Fruit fly (Drosophila melanogaster): ENCODE measurements around the gene boi.

Gene boi

DNA sequence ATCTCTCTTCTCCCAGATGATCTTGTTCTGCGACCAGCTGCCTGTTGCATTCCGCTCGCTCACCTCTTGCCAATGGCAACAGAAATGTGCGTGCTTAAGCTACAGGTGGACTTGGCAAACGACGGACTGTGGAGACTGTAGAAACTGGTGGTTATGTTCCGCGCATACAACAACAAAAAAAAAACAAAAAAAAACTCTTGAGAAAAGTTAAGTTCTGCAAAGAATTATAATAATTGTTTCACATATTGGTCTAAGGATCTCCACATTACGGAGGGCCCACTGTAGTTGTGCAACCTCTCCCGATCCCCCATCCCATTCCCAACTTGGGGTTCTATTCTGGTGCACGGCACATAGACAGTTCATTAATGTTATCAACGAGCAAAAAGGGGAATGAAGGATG is 1.3 kb downstream of the boi start (continued):
- TF ChIP-seq zen2 (GFP tag; IDR thresholded peaks at IDR 0.05; ENCODE audit: partially characterized antibody): no peak
- TF ChIP-seq HmgZ (tag; optimal IDR thresholded peaks at IDR 0.05): peak; percentile 7
- peak; percentile 33; the same call in 1 of the 2 replicates for TF ChIP-seq CG9932 (GFP tag; IDR thresholded peaks at IDR 0.05)
- no peak for TF ChIP-seq Lim3 (GFP tag; IDR thresholded peaks at IDR 0.05)
- TF ChIP-seq CG18619 (GFP tag; optimal IDR thresholded peaks at IDR 0.05): peak; percentile 14
- TF ChIP-seq Oaz (GFP tag; IDR thresholded peaks at IDR 0.05): no peak
- TF ChIP-seq jumu (GFP tag; optimal IDR thresholded peaks at IDR 0.05): peak; percentile 79
- no peak for TF ChIP-seq ash1 (GFP tag; optimal IDR thresholded peaks at IDR 0.05)
- TF ChIP-seq CG1832 (GFP tag; optimal IDR thresholded peaks at IDR 0.05): no peak
- TF ChIP-seq Dp (GFP tag; optimal IDR thresholded peaks at IDR 0.05): no peak
- peak; percentile 16 for TF ChIP-seq psq (GFP tag; optimal IDR thresholded peaks at IDR 0.05)
- TF ChIP-seq bowl (GFP tag; IDR thresholded peaks at IDR 0.05): 0 out of 2 replicates have a peak, but pooled peaks have one; percentile 19
- TF ChIP-seq CG14710 (tag; optimal IDR thresholded peaks at IDR 0.05): peak; percentile 83
- peak; percentile 49 to 50 for TF ChIP-seq Hr51 (GFP tag; optimal IDR thresholded peaks at IDR 0.05)
- peak; percentile 25 for TF ChIP-seq kah (GFP tag; optimal IDR thresholded peaks at IDR 0.05)
- no peak for TF ChIP-seq CG31365 (tag; optimal IDR thresholded peaks at IDR 0.05)
- TF ChIP-seq sens (GFP tag): peak; percentile 97
- no peak for TF ChIP-seq CG16779 (GFP tag; IDR thresholded peaks at IDR 0.05)
- peak; percentile 53 for TF ChIP-seq CG8359 (GFP tag; optimal IDR thresholded peaks at IDR 0.05; ENCODE audit: borderline replicate concordance)
- no peak for TF ChIP-seq bbx (GFP tag; IDR thresholded peaks at IDR 0.05; ENCODE audit: partially characterized antibody)
- peak; percentile 45; the same call in 1 of the 3 replicates for TF ChIP-seq so (GFP tag; IDR thresholded peaks at IDR 0.05)
- TF ChIP-seq CG17912 (GFP tag; optimal IDR thresholded peaks at IDR 0.05): no peak
- TF ChIP-seq Sox100B (GFP tag; optimal IDR thresholded peaks at IDR 0.05): peak; percentile 50
- no peak for TF ChIP-seq Opbp (GFP tag; IDR thresholded peaks at IDR 0.05; ENCODE audit: partially characterized antibody)
- peak; percentile 46 for TF ChIP-seq fd64A (GFP tag; optimal IDR thresholded peaks at IDR 0.05)
- no peak for TF ChIP-seq mld (GFP tag; IDR thresholded peaks at IDR 0.05; ENCODE audit: partially characterized antibody)
- TF ChIP-seq CoRest (tag; optimal IDR thresholded peaks at IDR 0.05): peak; percentile 72
- peak; percentile 44 for TF ChIP-seq Rfx (GFP tag; IDR thresholded peaks at IDR 0.05)
- no peak for TF ChIP-seq usp (GFP tag; optimal IDR thresholded peaks at IDR 0.05)
- TF ChIP-seq ATbp (GFP tag; optimal IDR thresholded peaks at IDR 0.05): peak; percentile 74
- 0 out of 2 replicates have a peak, but pooled peaks have one; percentile 61 for TF ChIP-seq CG5953 (GFP tag; IDR thresholded peaks at IDR 0.05)
- TF ChIP-seq Drgx (GFP tag; IDR thresholded peaks at IDR 0.05): peak; percentile 92
- TF ChIP-seq CG3995 (GFP tag; optimal IDR thresholded peaks at IDR 0.05): no peak
- peak; percentile 23; the same call in 1 of the 2 replicates for TF ChIP-seq CG17612 (GFP tag; IDR thresholded peaks at IDR 0.05)
- no peak for TF ChIP-seq nerfin-2 (GFP tag; IDR thresholded peaks at IDR 0.05; ENCODE audit: partially characterized antibody)
- no peak for TF ChIP-seq CG15514 (GFP tag; optimal IDR thresholded peaks at IDR 0.05)
- peak; percentile 78 for TF ChIP-seq ranshi (GFP tag; IDR thresholded peaks at IDR 0.05)
- TF ChIP-seq chn (GFP tag; optimal IDR thresholded peaks at IDR 0.05): peak; percentile 77
- peak; percentile 73 for TF ChIP-seq CG8089 (GFP tag; optimal IDR thresholded peaks at IDR 0.05)
- no peak for TF ChIP-seq Elba2 (GFP tag; optimal IDR thresholded peaks at IDR 0.05)
- TF ChIP-seq ac (GFP tag; optimal IDR thresholded peaks at IDR 0.05): peak; percentile 75
- peak; percentile 82 for TF ChIP-seq CG17829 (tag; optimal IDR thresholded peaks at IDR 0.05)
- peak; percentile 67 for TF ChIP-seq CG1602 (GFP tag; optimal IDR thresholded peaks at IDR 0.05)
- no peak for TF ChIP-seq CG42726 (GFP tag; IDR thresholded peaks at IDR 0.05; ENCODE audit: partially characterized antibody)
- no peak for TF ChIP-seq CG16813 (GFP tag; IDR thresholded peaks at IDR 0.05; ENCODE audit: partially characterized antibody)
- peak; percentile 67 for TF ChIP-seq esg (GFP tag; conservative IDR thresholded peaks at IDR 0.05)
- TF ChIP-seq her (GFP tag; optimal IDR thresholded peaks at IDR 0.05): peak; percentile 5
- peak; percentile 82 for TF ChIP-seq CG17328 (GFP tag; IDR thresholded peaks at IDR 0.05)
- TF ChIP-seq gce (GFP tag; IDR thresholded peaks at IDR 0.05): peak; percentile 62; the same call in 1 of the 3 replicates
- peak; percentile 36 for TF ChIP-seq CG3163 (GFP tag; optimal IDR thresholded peaks at IDR 0.05)

All from whole organism, embryonic.